Worm (Caenorhabditis elegans) whole organism, L3 larva: ENCODE data around the gene mes-2.

Experiments used
- R02D3.7 ChIP-seq: fragments of 150-350 bp; optimal IDR thresholded peaks from 2 replicates; lab custom pipeline; 2014; ENCODE audit warnings: missing biosample characterization, missing genetic modification characterization
- mdl-1 ChIP-seq: fragments of 150-350 bp; optimal IDR thresholded peaks from 2 replicates; lab custom pipeline; 2014; ENCODE audit warnings: missing biosample characterization, missing genetic modification characterization
- nhr-12 ChIP-seq: fragments of 150-350 bp; optimal IDR thresholded peaks from 2 replicates; lab custom pipeline; 2014; ENCODE audit warnings: missing biosample characterization, missing genetic modification characterization
- skn-1 ChIP-seq: fragments of 150-350 bp; optimal IDR thresholded peaks from 2 replicates; lab custom pipeline; 2014; ENCODE audit warnings: missing biosample characterization, missing genetic modification characterization
- ztf-11 ChIP-seq: fragments of 150-350 bp; optimal IDR thresholded peaks from 2 replicates; lab custom pipeline; 2014; ENCODE audit warnings: missing biosample characterization, missing genetic modification characterization

- TF ChIP-seq mdl-1 (tag; lab: Kevin White, UChicago) (no peak), nhr-12 (tag; lab: Kevin White, UChicago) (no peak), R02D3.7 (no peak), ztf-11 (no peak), skn-1 (tag; lab: Kevin White, UChicago) (no peak)
These were observed 45.1 kb downstream of the mes-2 start for ce11 chrII:14428834-14429233.
